Worm (Caenorhabditis elegans) whole organism, mixed stage, embryonic: ENCODE results near the gene R07B7.6.

Source experiments
- M03D4.4 ChIP-seq: sonication (generic microtip); optimal IDR thresholded peaks from 2 replicates; lab custom pipeline; 2017; ENCODE audit warnings: mild to moderate bottlenecking, missing genetic modification characterization, missing compliant biosample characterization
- blmp-1 ChIP-seq: fragments of 150-350 bp; optimal IDR thresholded peaks from 2 replicates; lab custom pipeline; 2014; ENCODE audit warnings: missing biosample characterization, missing genetic modification characterization
- lin-32 ChIP-seq: fragments of 200-800 bp; sonication (Bioruptor generic); optimal IDR thresholded peaks from 2 replicates; lab custom pipeline; 2018; ENCODE audit warnings: mild to moderate bottlenecking, missing genetic modification characterization, missing compliant biosample characterization
- mep-1 ChIP-seq: fragments of 150-350 bp; optimal IDR thresholded peaks from 2 replicates; lab custom pipeline; 2017; ENCODE audit warnings: missing biosample characterization, missing genetic modification reagents, missing genetic modification characterization, inconsistent platforms
- nhr-237 ChIP-seq: fragments of 150-350 bp; optimal IDR thresholded peaks from 2 replicates; lab custom pipeline; 2014; ENCODE audit warnings: missing biosample characterization, missing genetic modification characterization
- nhr-76 ChIP-seq: sonication (generic microtip); optimal IDR thresholded peaks from 2 replicates; lab custom pipeline; 2017; ENCODE audit warnings: missing biosample characterization, missing genetic modification characterization
- pha-4 ChIP-seq: fragments of 150-350 bp; optimal IDR thresholded peaks from 2 replicates; lab custom pipeline; 2018; ENCODE audit warnings: missing biosample characterization, missing genetic modification reagents, missing genetic modification characterization
- sptf-1 ChIP-seq: sonication (generic microtip); optimal IDR thresholded peaks from 2 replicates; lab custom pipeline; 2017; ENCODE audit warnings: mild to moderate bottlenecking, missing genetic modification characterization, moderate library complexity, missing compliant biosample characterization
- tbx-8 ChIP-seq: fragments of 200-800 bp; sonication (Bioruptor generic); optimal IDR thresholded peaks from 2 replicates; lab custom pipeline; 2018; ENCODE audit warnings: mild to moderate bottlenecking, missing genetic modification characterization, moderate library complexity, missing compliant biosample characterization
- unc-39 ChIP-seq: fragments of 150-350 bp; optimal IDR thresholded peaks from 2 replicates; lab custom pipeline; 2014; ENCODE audit warnings: missing biosample characterization, missing genetic modification characterization
- unc-62 ChIP-seq: fragments of 150-350 bp; optimal IDR thresholded peaks from 2 replicates; lab custom pipeline; 2014; ENCODE audit warnings: missing biosample characterization, missing genetic modification reagents, missing genetic modification characterization

DNA sequence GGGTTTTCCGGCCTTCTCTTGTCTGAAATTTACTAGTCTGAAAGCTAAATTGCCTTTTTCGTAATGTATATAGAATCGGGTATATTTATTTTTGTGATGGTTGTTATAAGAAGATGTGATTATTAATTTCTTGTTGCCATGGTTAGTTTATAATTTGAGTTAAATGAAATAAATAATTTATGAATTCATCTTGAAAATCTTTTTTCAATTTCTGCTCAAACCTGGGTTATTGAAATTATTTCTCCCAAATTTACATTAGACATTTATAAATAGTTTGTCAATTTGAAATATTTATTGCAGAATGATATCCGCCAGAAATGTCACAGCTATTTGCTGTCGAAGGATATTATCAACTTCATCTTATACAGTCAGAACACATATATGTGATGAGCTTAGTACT, 26.3 kb downstream of the R07B7.6 start, which contains the start of gene dars-2:
- TF ChIP-seq tbx-8 (GFP tag; lab: Kevin White, UChicago) (no peak), pha-4 (no peak), nhr-76 (no peak), unc-62 (GFP tag; lab: Kevin White, UChicago) (no peak), lin-32 (GFP tag; lab: Kevin White, UChicago) (no peak), unc-39 (tag; lab: Kevin White, UChicago) (no peak), sptf-1 (tag; lab: Kevin White, UChicago) (no peak), nhr-237 (tag; lab: Kevin White, UChicago) (no peak), blmp-1 (tag; lab: Kevin White, UChicago) (no peak), mep-1 (no peak), M03D4.4 (tag; lab: Kevin White, UChicago) (no peak)
